Fruit fly (Drosophila melanogaster): ENCODE measurements around the gene CG10343.

The CG10343 gene

dm6 chr2L:18688646-18689296 is 14.5 kb upstream of the CG10343 start, which contains the start of gene msl-1:
TSS of gene msl-1 (minus strand) at chr2L:18688800.
- TF ChIP-seq CTCF (optimal IDR thresholded peaks at IDR 0.05) (peak; percentile 36 to 46), CG8478 (optimal IDR thresholded peaks at IDR 0.05) (no peak)

- no peak for TF ChIP-seq CG8478 (optimal IDR thresholded peaks at IDR 0.05)
- no peak for TF ChIP-seq CTCF (optimal IDR thresholded peaks at IDR 0.05)
Observed at dm6 chr2L:18689376-18689775, 13.9 kb upstream of the CG10343 start, which contains the start of gene CG10336. TSS of gene CG10336 (plus strand) at chr2L:18689528.

- TF ChIP-seq CTCF (optimal IDR thresholded peaks at IDR 0.05) (no peak), CG8478 (optimal IDR thresholded peaks at IDR 0.05) (no peak)
Observed at dm6 chr2L:18693877-18694723, 9.2 kb upstream of the CG10343 start.

- TF ChIP-seq CTCF (optimal IDR thresholded peaks at IDR 0.05) (no peak), CG8478 (optimal IDR thresholded peaks at IDR 0.05) (no peak)
Observed at dm6 chr2L:18694724-18695105, 8.6 kb upstream of the CG10343 start.

- TF ChIP-seq CTCF (optimal IDR thresholded peaks at IDR 0.05) (no peak), CG8478 (optimal IDR thresholded peaks at IDR 0.05) (no peak)
Observed at dm6 chr2L:18695404-18695804, 7.9 kb upstream of the CG10343 start, which contains the start of the genes CG10383 and CG10338. TSS of gene CG10383 (minus strand) at chr2L:18695602. TSS of gene CG10338 (plus strand) at chr2L:18695664.

dm6 chr2L:18698559-18699130 is 4.6 kb upstream of the CG10343 start, which contains the start of gene CG10341:
TSS of gene CG10341 (plus strand) at chr2L:18698714.
- TF ChIP-seq CG8478 (optimal IDR thresholded peaks at IDR 0.05) (no peak), CTCF (optimal IDR thresholded peaks at IDR 0.05) (no peak)

dm6 chr2L:18705617-18706046 is 2.4 kb downstream of the CG10343 start, which contains the start of gene Jwa:
TSS of gene Jwa (minus strand) at chr2L:18705703.
- TF ChIP-seq CTCF (optimal IDR thresholded peaks at IDR 0.05), result no peak
- TF ChIP-seq CG8478 (optimal IDR thresholded peaks at IDR 0.05), result no peak

dm6 chr2L:18707844-18708238 is 4.6 kb downstream of the CG10343 start:
- TF ChIP-seq CG8478 (optimal IDR thresholded peaks at IDR 0.05), result no peak
- TF ChIP-seq CTCF (optimal IDR thresholded peaks at IDR 0.05), result no peak

dm6 chr2L:18708239-18708891 is 5.1 kb downstream of the CG10343 start, which contains the start of the genes Faf2 and Grip71:
TSS of gene Faf2 (minus strand) at chr2L:18708688.
TSS of gene Grip71 (plus strand) at chr2L:18708846.
- TF ChIP-seq CG8478 (optimal IDR thresholded peaks at IDR 0.05) (no peak), CTCF (optimal IDR thresholded peaks at IDR 0.05) (no peak)

dm6 chr2L:18713686-18714085 is 10.4 kb downstream of the CG10343 start, which contains the start of gene Irk3:
TSS of gene Irk3 (minus strand) at chr2L:18713748.
- TF ChIP-seq CG8478 (optimal IDR thresholded peaks at IDR 0.05) (no peak), CTCF (optimal IDR thresholded peaks at IDR 0.05) (no peak)

dm6 chr2L:18714086-18714485 is 10.8 kb downstream of the CG10343 start:
- no peak for TF ChIP-seq CG8478 (optimal IDR thresholded peaks at IDR 0.05)
- TF ChIP-seq CTCF (optimal IDR thresholded peaks at IDR 0.05), result peak in 1 of 2 experiments; percentile 63

- TF ChIP-seq CG8478 (optimal IDR thresholded peaks at IDR 0.05) (no peak), CTCF (optimal IDR thresholded peaks at IDR 0.05) (no peak)
Observed at dm6 chr2L:18717365-18718011, 14.2 kb downstream of the CG10343 start.

dm6 chr2L:18719583-18719982 is 16.3 kb downstream of the CG10343 start:
- no peak for TF ChIP-seq CG8478 (optimal IDR thresholded peaks at IDR 0.05)
- no peak for TF ChIP-seq CTCF (optimal IDR thresholded peaks at IDR 0.05)

- TF ChIP-seq CG8478 (optimal IDR thresholded peaks at IDR 0.05) (no peak), CTCF (optimal IDR thresholded peaks at IDR 0.05) (no peak)
Observed at dm6 chr2L:18724842-18725241, 21.6 kb downstream of the CG10343 start.

Data from S2 (cell line).